Fruit fly (Drosophila melanogaster): ENCODE measurements around the gene CG14834.

Gene CG14834

dm6 chr3L:7359827-7360323 is 13.0 kb upstream of the CG14834 start, which contains the start of gene pst (continued):
- TF ChIP-seq CG11695 (GFP tag; IDR thresholded peaks at IDR 0.05) (0 out of 3 replicates have a peak, but pooled peaks have one; percentile 29), Vsx1 (GFP tag; optimal IDR thresholded peaks at IDR 0.05) (peak; percentile 64), sqz (GFP tag; optimal IDR thresholded peaks at IDR 0.05) (no peak), Med (GFP tag) (peak; percentile 78), Atf-2 (GFP tag; optimal IDR thresholded peaks at IDR 0.05) (peak; percentile 14), CG8281 (tag; optimal IDR thresholded peaks at IDR 0.05) (no peak), mirr (GFP tag; optimal IDR thresholded peaks at IDR 0.05) (peak; percentile 44), gfzf (GFP tag; optimal IDR thresholded peaks at IDR 0.05) (peak; percentile 70), Fer1 (GFP tag; optimal IDR thresholded peaks at IDR 0.05) (peak; percentile 24), CG4854 (GFP tag; optimal IDR thresholded peaks at IDR 0.05) (no peak), tin (GFP tag; optimal IDR thresholded peaks at IDR 0.05) (no peak), br (optimal IDR thresholded peaks at IDR 0.05) (no peak), CG8290 (GFP tag; optimal IDR thresholded peaks at IDR 0.05) (no peak), CG8290 (tag; optimal IDR thresholded peaks at IDR 0.05) (peak in 1 of 2 experiments; percentile 87), CG10366 (GFP tag; IDR thresholded peaks at IDR 0.05) (no peak), CG11247 (GFP tag; IDR thresholded peaks at IDR 0.05) (peak; percentile 29; the same call in 1 of the 2 replicates), slp2 (GFP tag; optimal IDR thresholded peaks at IDR 0.05) (no peak), chinmo (GFP tag; IDR thresholded peaks at IDR 0.05; ENCODE audit: partially characterized antibody) (peak; percentile 53; the same call in 2 of the 4 replicates), esg (GFP tag; conservative IDR thresholded peaks at IDR 0.05) (no peak), HHEX (GFP tag; optimal IDR thresholded peaks at IDR 0.05) (no peak), crc (GFP tag; optimal IDR thresholded peaks at IDR 0.05) (no peak), Xrp1 (GFP tag; IDR thresholded peaks at IDR 0.05) (no peak), HLH4C (GFP tag; IDR thresholded peaks at IDR 0.05; ENCODE audit: partially characterized antibody) (no peak), CoRest (tag; optimal IDR thresholded peaks at IDR 0.05) (peak; percentile 67), gro (GFP tag; optimal IDR thresholded peaks at IDR 0.05) (peak; percentile 8), Lim3 (GFP tag; IDR thresholded peaks at IDR 0.05) (no peak), CG42726 (GFP tag; IDR thresholded peaks at IDR 0.05; ENCODE audit: partially characterized antibody) (peak; percentile 54; the same call in 1 of the 2 replicates), CG2875 (GFP tag; optimal IDR thresholded peaks at IDR 0.05) (no peak), CG6272 (GFP tag; IDR thresholded peaks at IDR 0.05) (no peak), CG9609 (GFP tag; optimal IDR thresholded peaks at IDR 0.05) (no peak), Ada2b (GFP tag; IDR thresholded peaks at IDR 0.05) (peak; percentile 4; the same call in 1 of the 2 replicates), jing (GFP tag; optimal IDR thresholded peaks at IDR 0.05) (no peak), sens (GFP tag) (peak; percentile 31), fd96Cb (tag; optimal IDR thresholded peaks at IDR 0.05) (no peak), dmrt99B (tag; optimal IDR thresholded peaks at IDR 0.05) (no peak), Blimp-1 (GFP tag; optimal IDR thresholded peaks at IDR 0.05) (no peak), NK7.1 (GFP tag; optimal IDR thresholded peaks at IDR 0.05) (no peak), ind (GFP tag; optimal IDR thresholded peaks at IDR 0.05) (no peak), CG7786 (GFP tag; optimal IDR thresholded peaks at IDR 0.05) (peak; percentile 20), pita (GFP tag; optimal IDR thresholded peaks at IDR 0.05) (no peak), CG17328 (GFP tag; IDR thresholded peaks at IDR 0.05) (0 out of 2 replicates have a peak, but pooled peaks have one; percentile 9), CG1233 (GFP tag; optimal IDR thresholded peaks at IDR 0.05) (no peak), CG18262 (tag; optimal IDR thresholded peaks at IDR 0.05) (no peak), Sin3A (optimal IDR thresholded peaks at IDR 0.05) (no peak), CG7556 (GFP tag; optimal IDR thresholded peaks at IDR 0.05) (no peak), yki (optimal IDR thresholded peaks at IDR 0.05) (no peak), zf30C (GFP tag; optimal IDR thresholded peaks at IDR 0.05) (no peak), Hmr (GFP tag; optimal IDR thresholded peaks at IDR 0.05) (peak; percentile 60), CG9817 (tag; optimal IDR thresholded peaks at IDR 0.05) (no peak), twi (tag; optimal IDR thresholded peaks at IDR 0.05) (no peak), Oli (tag; optimal IDR thresholded peaks at IDR 0.05) (no peak), CG5180 (GFP tag; optimal IDR thresholded peaks at IDR 0.05) (no peak)
